Fruit fly (Drosophila melanogaster): ENCODE data around the gene capt.

The capt gene

dm6 chr2L:1144371-1145360 is 13.4 kb downstream of the capt start (continued):
- TF ChIP-seq Abd-B (GFP tag; optimal IDR thresholded peaks at IDR 0.05) (no peak), NC2α (GFP tag; optimal IDR thresholded peaks at IDR 0.05) (no peak), CG9727 (GFP tag; optimal IDR thresholded peaks at IDR 0.05) (peak; percentile 31), CG9817 (tag; optimal IDR thresholded peaks at IDR 0.05) (peak; percentile 54), yki (optimal IDR thresholded peaks at IDR 0.05) (no peak), abd-A (tag; optimal IDR thresholded peaks at IDR 0.05) (no peak), CG2202 (tag; optimal IDR thresholded peaks at IDR 0.05) (peak; percentile 51), CG6654 (GFP tag; optimal IDR thresholded peaks at IDR 0.05) (peak; percentile 4), trh (GFP tag; optimal IDR thresholded peaks at IDR 0.05) (no peak), CG8944 (GFP tag; optimal IDR thresholded peaks at IDR 0.05) (peak; percentile 14), CG6813 (GFP tag; optimal IDR thresholded peaks at IDR 0.05) (no peak), dmrt99B (tag; optimal IDR thresholded peaks at IDR 0.05) (peak; percentile 73), CG6791 (GFP tag; IDR thresholded peaks at IDR 0.05; ENCODE audit: partially characterized antibody) (no peak), CG12155 (GFP tag; optimal IDR thresholded peaks at IDR 0.05) (peak; percentile 39), CG7745 (tag; optimal IDR thresholded peaks at IDR 0.05) (no peak), fd64A (GFP tag; optimal IDR thresholded peaks at IDR 0.05) (peak; percentile 12), fru (optimal IDR thresholded peaks at IDR 0.05) (no peak), CG43689 (GFP tag; IDR thresholded peaks at IDR 0.05) (no peak), dmrt11E (tag; optimal IDR thresholded peaks at IDR 0.05) (peak; percentile 47), lbe (GFP tag; optimal IDR thresholded peaks at IDR 0.05) (peak; percentile 91), CG5953 (GFP tag; IDR thresholded peaks at IDR 0.05) (no peak), NfI (GFP tag; optimal IDR thresholded peaks at IDR 0.05) (peak; percentile 0), dan (GFP tag; IDR thresholded peaks at IDR 0.05) (no peak), CG34224 (GFP tag; IDR thresholded peaks at IDR 0.05; ENCODE audit: partially characterized antibody) (no peak), ara (GFP tag; IDR thresholded peaks at IDR 0.05) (no peak), NFAT (GFP tag; IDR thresholded peaks at IDR 0.05) (no peak)

dm6 chr2L:1143286-1143685 is 14.8 kb downstream of the capt start:
- TF ChIP-seq gcm (GFP tag; optimal IDR thresholded peaks at IDR 0.05) (no peak), CG8359 (GFP tag; optimal IDR thresholded peaks at IDR 0.05; ENCODE audit: borderline replicate concordance) (no peak), az2 (GFP tag; optimal IDR thresholded peaks at IDR 0.05) (no peak), lab (GFP tag; optimal IDR thresholded peaks at IDR 0.05) (no peak), croc (GFP tag; conservative IDR thresholded peaks at IDR 0.05) (no peak), kah (GFP tag; optimal IDR thresholded peaks at IDR 0.05) (peak; percentile 75), CG18476 (GFP tag; optimal IDR thresholded peaks at IDR 0.05) (no peak), grn (GFP tag; optimal IDR thresholded peaks at IDR 0.05) (no peak), Ets65A (GFP tag) (peak; percentile 17), cwo (GFP tag; optimal IDR thresholded peaks at IDR 0.05) (no peak), Optix (GFP tag; IDR thresholded peaks at IDR 0.05) (no peak), ERR (GFP tag; optimal IDR thresholded peaks at IDR 0.05) (peak; percentile 87), seq (GFP tag; IDR thresholded peaks at IDR 0.05) (no peak), nau (GFP tag; optimal IDR thresholded peaks at IDR 0.05) (no peak), CG12744 (GFP tag; optimal IDR thresholded peaks at IDR 0.05) (no peak), Hr3 (GFP tag; optimal IDR thresholded peaks at IDR 0.05) (no peak), CG32532 (GFP tag; IDR thresholded peaks at IDR 0.05) (no peak), CG12391 (tag; optimal IDR thresholded peaks at IDR 0.05) (no peak), scrt (GFP tag; optimal IDR thresholded peaks at IDR 0.05) (peak; percentile 58), CG10431 (GFP tag; optimal IDR thresholded peaks at IDR 0.05) (no peak), CG42726 (GFP tag; IDR thresholded peaks at IDR 0.05; ENCODE audit: partially characterized antibody) (0 out of 2 replicates have a peak, but pooled peaks have one; percentile 3), CG16813 (GFP tag; IDR thresholded peaks at IDR 0.05; ENCODE audit: partially characterized antibody) (no peak), CG1603 (tag; optimal IDR thresholded peaks at IDR 0.05) (no peak), run (tag; optimal IDR thresholded peaks at IDR 0.05) (no peak)
